Worm (Caenorhabditis elegans) whole organism, late embryonic: ENCODE results near the gene ptp-1.
A peak's percentile ranks its signal among the peaks of the same experiment; 100 is the strongest.

ENCODE experiments used
- C08G9.2 ChIP-seq: sonication (generic microtip); optimal IDR thresholded peaks from 2 replicates; lab custom pipeline; 2016; ENCODE audit warnings: mild to moderate bottlenecking, missing genetic modification characterization, moderate library complexity, missing compliant biosample characterization
- K02D7.2 ChIP-seq: sonication (generic microtip); optimal IDR thresholded peaks from 2 replicates; lab custom pipeline; 2017; ENCODE audit warnings: mild to moderate bottlenecking, missing genetic modification characterization, missing compliant biosample characterization
- K09A11.1 ChIP-seq: sonication (generic microtip); optimal IDR thresholded peaks from 2 replicates; lab custom pipeline; 2017; ENCODE audit warnings: antibody characterized with exemption, mild to moderate bottlenecking, missing genetic modification characterization, missing compliant biosample characterization; ENCODE audit not compliant: insufficient read depth
- ahr-1 ChIP-seq: sonication (generic microtip); optimal IDR thresholded peaks from 2 replicates; lab custom pipeline; 2016; ENCODE audit warnings: missing genetic modification characterization, missing compliant biosample characterization
- ama-1 ChIP-seq: fragments of 150-350 bp; optimal IDR thresholded peaks from 2 replicates; lab custom pipeline; 2014
- ceh-2 ChIP-seq: sonication (generic microtip); optimal IDR thresholded peaks from 2 replicates; lab custom pipeline; 2016; ENCODE audit warnings: missing genotype, missing genetic modification characterization, missing compliant biosample characterization
- ceh-22 ChIP-seq: sonication (generic microtip); optimal IDR thresholded peaks from 2 replicates; lab custom pipeline; 2017; ENCODE audit warnings: missing biosample characterization, missing genetic modification characterization
- ceh-30 ChIP-seq: fragments of 150-350 bp; optimal IDR thresholded peaks from 2 replicates; lab custom pipeline; 2014; ENCODE audit warnings: missing biosample characterization, missing genetic modification characterization
- ceh-45 ChIP-seq: fragments of 200-800 bp; sonication (Bioruptor generic); IDR thresholded peaks from 2 replicates; pipeline ENCODE4 v1.3.6; 2022; ENCODE audit warnings: missing genetic modification reagents, missing genetic modification characterization, missing compliant biosample characterization
- ceh-48 ChIP-seq: sonication (generic microtip); optimal IDR thresholded peaks from 2 replicates; lab custom pipeline; 2016; ENCODE audit warnings: missing genetic modification characterization, inconsistent platforms, missing compliant biosample characterization
- ceh-6 ChIP-seq: fragments of 200-800 bp; sonication (Bioruptor generic); optimal IDR thresholded peaks from 2 replicates; lab custom pipeline; 2018; ENCODE audit warnings: mild to moderate bottlenecking, missing genetic modification characterization, missing compliant biosample characterization
- ceh-9 ChIP-seq: sonication (generic microtip); optimal IDR thresholded peaks from 2 replicates; lab custom pipeline; 2016; ENCODE audit warnings: mild to moderate bottlenecking, missing genetic modification characterization, inconsistent platforms, missing compliant biosample characterization
- elt-4 ChIP-seq: sonication (generic microtip); optimal IDR thresholded peaks from 2 replicates; lab custom pipeline; 2016; ENCODE audit warnings: missing genetic modification characterization, missing compliant biosample characterization
- ets-4 ChIP-seq: sonication (generic microtip); optimal IDR thresholded peaks from 2 replicates; lab custom pipeline; 2016; ENCODE audit warnings: missing genetic modification characterization, missing compliant biosample characterization
- eyg-1 ChIP-seq: sonication (generic microtip); optimal IDR thresholded peaks from 2 replicates; lab custom pipeline; 2016; ENCODE audit warnings: missing genotype, missing genetic modification characterization, missing compliant biosample characterization
- fkh-6 ChIP-seq: sonication (generic microtip); optimal IDR thresholded peaks from 2 replicates; lab custom pipeline; 2016; ENCODE audit warnings: missing genetic modification characterization, missing compliant biosample characterization
- gmeb-2 ChIP-seq: sonication (generic microtip); optimal IDR thresholded peaks from 2 replicates; lab custom pipeline; 2016; ENCODE audit warnings: missing genetic modification characterization, inconsistent platforms, missing compliant biosample characterization
- lim-6 ChIP-seq: sonication (generic microtip); optimal IDR thresholded peaks from 2 replicates; lab custom pipeline; 2016; ENCODE audit warnings: missing genetic modification characterization, missing compliant biosample characterization
- lin-11 ChIP-seq: fragments of 200-800 bp; sonication (Bioruptor generic); optimal IDR thresholded peaks from 2 replicates; lab custom pipeline; 2018; ENCODE audit warnings: mild to moderate bottlenecking, missing genetic modification characterization, missing compliant biosample characterization
- mec-3 ChIP-seq: sonication (generic microtip); optimal IDR thresholded peaks from 2 replicates; lab custom pipeline; 2016; ENCODE audit warnings: borderline replicate concordance, missing genetic modification characterization, missing compliant biosample characterization
- nfya-1 ChIP-seq: sonication (generic microtip); optimal IDR thresholded peaks from 2 replicates; lab custom pipeline; 2017; ENCODE audit warnings: missing genetic modification characterization, mild to moderate bottlenecking, missing compliant biosample characterization, antibody characterized with exemption, moderate library complexity
- nhr-11 ChIP-seq: fragments of 150-350 bp; optimal IDR thresholded peaks from 2 replicates; lab custom pipeline; 2014; ENCODE audit warnings: missing biosample characterization, missing genetic modification characterization
- pag-3 ChIP-seq: sonication (generic microtip); optimal IDR thresholded peaks from 2 replicates; lab custom pipeline; 2016; ENCODE audit warnings: missing compliant biosample characterization, missing genetic modification characterization, borderline replicate concordance
- pax-1 ChIP-seq: fragments of 150-350 bp; optimal IDR thresholded peaks from 2 replicates; lab custom pipeline; 2014; ENCODE audit warnings: missing biosample characterization, missing genetic modification characterization
- pha-2 ChIP-seq: sonication (generic microtip); optimal IDR thresholded peaks from 2 replicates; lab custom pipeline; 2017; ENCODE audit warnings: mild to moderate bottlenecking, missing genetic modification characterization, missing compliant biosample characterization
- ref-2 ChIP-seq: sonication (generic microtip); optimal IDR thresholded peaks from 2 replicates; lab custom pipeline; 2016; ENCODE audit warnings: missing genetic modification characterization, missing compliant biosample characterization
- rnt-1 ChIP-seq: sonication (generic microtip); optimal IDR thresholded peaks from 2 replicates; lab custom pipeline; 2016; ENCODE audit warnings: missing genetic modification characterization, missing compliant biosample characterization
- sdc-2 ChIP-seq: sonication (generic microtip); optimal IDR thresholded peaks from 2 replicates; lab custom pipeline; 2016; ENCODE audit warnings: missing genotype, missing genetic modification characterization, missing compliant biosample characterization
- sox-2 ChIP-seq: fragments of 200-800 bp; sonication (Bioruptor generic); IDR thresholded peaks from 2 replicates; pipeline ENCODE4 v1.3.6; 2022; ENCODE audit warnings: missing genetic modification reagents, missing genetic modification characterization, missing compliant biosample characterization
- tbx-2 ChIP-seq: sonication (generic microtip); optimal IDR thresholded peaks from 2 replicates; lab custom pipeline; 2016; ENCODE audit warnings: missing genetic modification characterization, missing compliant biosample characterization
- tbx-7 ChIP-seq: sonication (generic microtip); optimal IDR thresholded peaks from 2 replicates; lab custom pipeline; 2016; ENCODE audit warnings: missing genotype, missing genetic modification characterization, missing compliant biosample characterization
- ttx-3 ChIP-seq: sonication (generic microtip); optimal IDR thresholded peaks from 2 replicates; lab custom pipeline; 2016; ENCODE audit warnings: missing genetic modification reagents, missing genetic modification characterization, missing compliant biosample characterization
- unc-42 ChIP-seq: sonication (generic microtip); optimal IDR thresholded peaks from 2 replicates; lab custom pipeline; 2016; ENCODE audit warnings: missing genotype, missing genetic modification characterization, missing compliant biosample characterization
- unc-55 ChIP-seq: sonication (generic microtip); optimal IDR thresholded peaks from 2 replicates; lab custom pipeline; 2017; ENCODE audit warnings: missing biosample characterization, missing genetic modification reagents, missing genetic modification characterization
- unc-86 ChIP-seq: sonication (generic microtip); optimal IDR thresholded peaks from 2 replicates; lab custom pipeline; 2016; ENCODE audit warnings: missing genetic modification characterization, missing compliant biosample characterization

Gene ptp-1

DNA sequence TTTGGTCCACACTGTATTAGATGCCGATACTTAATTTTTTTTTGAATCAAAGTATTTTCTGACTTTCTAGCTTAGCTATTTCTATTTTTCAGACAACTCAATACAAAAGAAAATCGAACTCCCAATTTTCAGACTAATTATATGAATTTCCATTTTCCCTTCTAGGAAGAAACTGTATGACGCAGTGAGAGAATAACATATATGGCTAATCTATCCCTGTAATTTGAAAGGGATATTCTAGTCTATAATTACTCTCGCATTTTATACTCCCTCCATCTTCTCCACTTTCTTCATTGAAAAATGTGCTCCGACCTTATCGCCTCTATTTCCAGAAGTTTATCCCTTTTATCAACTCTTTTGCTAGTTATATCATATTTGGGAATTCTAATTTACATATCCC, 37.2 kb upstream of the ptp-1 start, which contains the start of gene C54C6.4:
Gene C54C6.4, plus strand, starts transcription at position 301 of the 400 bp plus-strand sequence.
- TF ChIP-seq ceh-45: no peak
- TF ChIP-seq nfya-1: no peak
- TF ChIP-seq fkh-6 (tag; lab: Kevin White, UChicago): no peak
- TF ChIP-seq C08G9.2 (tag; lab: Kevin White, UChicago): no peak
- no peak for TF ChIP-seq ama-1 (lab: Kevin White, UChicago)
- no peak for TF ChIP-seq ttx-3
- TF ChIP-seq unc-55 (GFP tag; lab: Kevin White, UChicago): no peak
- no peak for TF ChIP-seq sdc-2
- TF ChIP-seq pha-2 (tag; lab: Kevin White, UChicago): no peak
- TF ChIP-seq lin-11 (tag; lab: Kevin White, UChicago): no peak
- TF ChIP-seq gmeb-2 (tag; lab: Kevin White, UChicago): no peak
- no peak for TF ChIP-seq ceh-9
- TF ChIP-seq sox-2 (GFP tag; lab: Robert Waterston, UW): no peak
- no peak for TF ChIP-seq mec-3 (tag; lab: Kevin White, UChicago)
- no peak for TF ChIP-seq ceh-2 (tag; lab: Kevin White, UChicago)
- no peak for TF ChIP-seq ahr-1

DNA sequence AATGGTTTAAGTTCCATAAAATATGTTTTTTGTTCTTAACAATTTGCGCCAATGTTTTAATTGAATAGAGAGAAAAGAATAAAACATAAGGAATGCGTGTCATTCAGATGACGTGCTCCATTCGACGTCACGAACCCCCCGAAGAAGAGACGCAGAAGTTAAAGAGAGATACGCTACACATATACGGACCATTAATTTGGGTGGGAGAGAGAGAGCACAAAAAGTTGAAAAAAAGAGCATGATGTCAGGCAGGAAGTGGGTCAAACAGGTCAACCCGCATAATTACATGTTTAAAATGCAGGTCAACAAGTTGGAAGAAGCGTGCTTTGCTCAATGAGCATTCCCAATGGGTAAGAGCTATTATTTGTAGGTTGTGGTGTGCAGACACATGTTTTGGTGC, 30.3 kb upstream of the ptp-1 start:
- TF ChIP-seq ref-2 (tag; lab: Kevin White, UChicago) (no peak), unc-42 (tag; lab: Kevin White, UChicago) (peak; percentile 34), unc-86 (tag; lab: Kevin White, UChicago) (no peak), ceh-22 (tag; lab: Kevin White, UChicago) (no peak), K02D7.2 (tag; lab: Kevin White, UChicago) (no peak), eyg-1 (no peak), tbx-2 (peak; percentile 1), gmeb-2 (tag; lab: Kevin White, UChicago) (no peak), ets-4 (tag; lab: Kevin White, UChicago) (no peak), unc-55 (GFP tag; lab: Kevin White, UChicago) (no peak)

DNA sequence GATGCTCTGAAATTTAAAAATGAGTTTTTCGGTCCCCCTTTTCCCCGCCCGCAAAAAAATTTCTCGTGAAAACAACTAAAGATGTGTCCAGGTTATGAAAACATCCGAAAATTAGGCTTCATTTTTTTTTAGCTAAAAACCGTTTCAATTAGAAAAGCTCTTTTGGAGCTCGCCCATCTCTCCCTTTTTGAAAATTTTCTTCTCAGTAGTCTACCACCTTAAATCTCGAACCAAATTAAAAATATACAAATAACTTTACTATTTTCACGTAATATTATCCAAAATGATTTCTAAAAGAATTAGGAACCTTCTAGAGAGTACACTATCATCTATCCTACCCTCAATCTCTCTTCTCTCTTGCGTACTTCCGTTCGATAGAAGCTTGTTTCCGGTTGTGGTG, 28.2 kb upstream of the ptp-1 start:
- TF ChIP-seq mec-3 (tag; lab: Kevin White, UChicago): no peak
- TF ChIP-seq pag-3: no peak

DNA sequence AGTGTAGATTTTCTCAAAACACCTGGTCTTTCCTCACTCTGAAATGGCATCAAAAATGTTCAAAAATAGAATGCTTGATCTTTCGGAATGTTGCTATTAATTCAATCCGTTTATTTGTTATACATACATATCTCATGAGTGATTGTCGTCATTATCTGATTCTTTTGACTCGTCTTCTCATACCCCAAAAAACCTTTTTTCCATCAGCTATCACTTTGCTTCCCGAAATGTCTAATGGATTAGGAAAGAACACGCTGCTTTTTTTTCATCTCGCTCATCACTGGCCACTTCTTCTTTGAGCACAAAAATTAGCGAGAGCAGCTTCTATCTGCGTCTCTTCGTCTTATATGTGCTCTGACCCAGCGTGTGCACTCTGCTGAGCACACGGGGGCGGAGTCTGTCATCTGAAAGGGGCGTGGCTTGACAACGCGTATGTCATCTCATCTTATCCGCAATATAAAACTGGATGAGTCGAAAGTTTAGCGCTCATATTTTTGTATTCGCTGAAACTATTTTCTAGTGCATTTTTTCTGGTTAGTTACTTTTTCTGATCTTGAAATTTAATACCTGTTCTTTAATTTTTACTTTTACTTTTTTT, 25.7 kb upstream of the ptp-1 start:
- no peak for TF ChIP-seq K09A11.1 (tag; lab: Kevin White, UChicago)
- TF ChIP-seq unc-55 (GFP tag; lab: Kevin White, UChicago): no peak
- TF ChIP-seq ceh-6: no peak
- no peak for TF ChIP-seq nhr-11 (tag; lab: Kevin White, UChicago)
- TF ChIP-seq ref-2 (tag; lab: Kevin White, UChicago): no peak
- no peak for TF ChIP-seq rnt-1 (tag; lab: Kevin White, UChicago)
- no peak for TF ChIP-seq ceh-30 (tag; lab: Kevin White, UChicago)
- TF ChIP-seq tbx-7 (tag; lab: Kevin White, UChicago): no peak
- TF ChIP-seq elt-4 (tag; lab: Kevin White, UChicago): no peak

DNA sequence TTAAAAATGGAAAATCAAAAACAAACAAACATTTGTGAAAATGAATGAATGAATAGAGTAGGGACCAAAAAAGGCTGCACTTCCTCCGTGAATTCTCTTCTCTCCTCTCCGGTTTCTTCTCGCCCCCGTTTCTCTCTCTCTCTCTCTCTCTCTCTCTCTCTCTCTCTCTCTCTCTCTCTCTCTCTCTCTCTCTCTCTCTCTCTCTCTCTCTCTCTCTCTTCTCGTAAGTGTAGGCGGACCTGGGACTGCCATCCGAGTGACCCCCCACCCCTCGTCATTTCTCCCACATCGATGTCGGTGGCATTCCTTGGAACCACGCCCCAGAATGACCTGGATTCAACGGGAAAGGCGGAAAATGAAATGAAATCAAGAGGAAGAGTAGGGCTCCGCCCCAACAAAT, 23.7 kb upstream of the ptp-1 start:
- TF ChIP-seq ref-2 (tag; lab: Kevin White, UChicago): no peak
- TF ChIP-seq ama-1 (lab: Kevin White, UChicago): no peak
- TF ChIP-seq nhr-11 (tag; lab: Kevin White, UChicago): no peak

DNA sequence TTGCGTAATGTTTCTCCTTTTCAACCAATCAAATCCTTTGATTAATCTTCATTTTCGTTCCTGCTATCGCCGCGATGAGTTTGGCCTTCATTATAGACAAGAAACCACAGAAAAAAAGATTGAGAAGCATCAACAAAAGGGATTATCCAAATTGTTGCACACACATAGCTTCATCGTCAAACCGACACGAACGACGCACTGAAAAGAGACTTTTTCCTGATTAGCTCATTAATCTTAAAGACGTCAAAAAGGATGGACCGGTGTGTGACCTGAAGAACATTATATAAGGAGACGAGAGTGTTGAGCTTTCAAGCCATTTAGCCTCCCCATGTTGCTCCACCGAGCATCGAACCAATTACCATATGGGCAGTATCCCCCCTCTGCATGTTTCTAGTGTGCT, 20.8 kb upstream of the ptp-1 start:
- TF ChIP-seq elt-4 (tag; lab: Kevin White, UChicago) (no peak), ceh-2 (tag; lab: Kevin White, UChicago) (no peak), K02D7.2 (tag; lab: Kevin White, UChicago) (no peak), lim-6 (tag; lab: Kevin White, UChicago) (no peak), ceh-48 (no peak), pax-1 (tag; lab: Kevin White, UChicago) (no peak)
- TF ChIP-seq, all 69 proteins: peak for 0
